Fruit fly (Drosophila melanogaster) whole organism, adult: ENCODE data around the gene CG17738.

Experiments
- CG11617 ChIP-seq: fragments of 200-800 bp; sonication (Bioruptor generic); optimal IDR thresholded peaks from 2 replicates; lab custom pipeline; 2017; ENCODE audit warnings: mild to moderate bottlenecking, missing biosample characterization, missing genetic modification reagents, missing genetic modification characterization
- CG12768 ChIP-seq: fragments of 200-800 bp; sonication (Bioruptor generic); optimal IDR thresholded peaks from 2 replicates; lab custom pipeline; 2017; ENCODE audit warnings: missing biosample characterization, missing genetic modification characterization, mild to moderate bottlenecking, moderate library complexity, missing genetic modification reagents
- CG14711 ChIP-seq: fragments of 200-800 bp; sonication (Bioruptor generic); optimal IDR thresholded peaks from 2 replicates; lab custom pipeline; 2018; ENCODE audit warnings: missing biosample characterization, mild to moderate bottlenecking, missing genetic modification characterization, moderate library complexity
- CG1620 ChIP-seq: fragments of 200-800 bp; sonication (Bioruptor generic); optimal IDR thresholded peaks from 2 replicates; lab custom pipeline; 2016; ENCODE audit warnings: missing biosample characterization, missing genetic modification characterization
- CG33017 ChIP-seq: fragments of 200-800 bp; sonication (Bioruptor generic); optimal IDR thresholded peaks from 2 replicates; lab custom pipeline; 2018; ENCODE audit warnings: missing biosample characterization, mild to moderate bottlenecking, missing genetic modification characterization, moderate library complexity
- CG5204 ChIP-seq: fragments of 200-800 bp; sonication (Bioruptor generic); optimal IDR thresholded peaks from 2 replicates; lab custom pipeline; 2016; ENCODE audit warnings: missing biosample characterization, missing genetic modification characterization
- CG7045 ChIP-seq: fragments of 200-800 bp; sonication (Bioruptor generic); optimal IDR thresholded peaks from 2 replicates; lab custom pipeline; 2017; ENCODE audit warnings: missing biosample characterization, mild to moderate bottlenecking, missing genetic modification characterization
- CG7101 ChIP-seq: fragments of 200-800 bp; sonication (Bioruptor generic); optimal IDR thresholded peaks from 2 replicates; lab custom pipeline; 2018; ENCODE audit warnings: missing biosample characterization, mild to moderate bottlenecking, missing genetic modification characterization, moderate library complexity
- Clk ChIP-seq: fragments of 200-800 bp; sonication (Bioruptor generic); optimal IDR thresholded peaks from 2 replicates; lab custom pipeline; 2017; ENCODE audit warnings: missing biosample characterization, missing genetic modification characterization
- Crg-1 ChIP-seq: fragments of 200-800 bp; sonication (Bioruptor generic); optimal IDR thresholded peaks from 2 replicates; lab custom pipeline; 2016; ENCODE audit warnings: missing biosample characterization, missing genetic modification characterization
- Hr96 ChIP-seq: fragments of 200-800 bp; sonication (Bioruptor generic); optimal IDR thresholded peaks from 2 replicates; lab custom pipeline; 2016; ENCODE audit warnings: missing biosample characterization, missing genetic modification characterization
- Mnt ChIP-seq: fragments of 200-800 bp; sonication (Bioruptor generic); optimal IDR thresholded peaks from 2 replicates; lab custom pipeline; 2016; ENCODE audit warnings: missing biosample characterization, mild to moderate bottlenecking, missing genetic modification characterization
- bab1 ChIP-seq: fragments of 200-800 bp; sonication (Bioruptor generic); optimal IDR thresholded peaks from 3 replicates; lab custom pipeline; 2019; ENCODE audit warnings: missing biosample characterization, mild to moderate bottlenecking, missing genetic modification characterization, moderate library complexity
- cic ChIP-seq: fragments of 200-800 bp; sonication (Bioruptor generic); optimal IDR thresholded peaks from 2 replicates; lab custom pipeline; 2017; ENCODE audit warnings: missing biosample characterization, mild to moderate bottlenecking, missing genetic modification characterization, moderate library complexity
- cnc ChIP-seq, 2 experiments: fragments of >200 bp; optimal IDR thresholded peaks; 2 replicates each; lab custom pipeline; 2017
- kay ChIP-seq: fragments of 200-800 bp; sonication (Bioruptor generic); peaks from one replicate; lab custom pipeline; 2016; ENCODE audit warnings: missing biosample characterization, missing genetic modification characterization, borderline replicate concordance
- ovo ChIP-seq: fragments of 200-800 bp; sonication (Bioruptor generic); optimal IDR thresholded peaks from 2 replicates; lab custom pipeline; 2016; ENCODE audit warnings: missing biosample characterization, missing genetic modification characterization
- pad ChIP-seq: fragments of 200-800 bp; sonication (Bioruptor generic); optimal IDR thresholded peaks from 3 replicates; lab custom pipeline; 2017; ENCODE audit warnings: missing biosample characterization, missing genetic modification characterization, mild to moderate bottlenecking, moderate library complexity, missing genetic modification reagents
- tj ChIP-seq: fragments of 200-800 bp; sonication (Bioruptor generic); optimal IDR thresholded peaks from 3 replicates; lab custom pipeline; 2017; ENCODE audit warnings: missing biosample characterization, mild to moderate bottlenecking, missing genetic modification characterization, moderate library complexity
- toe ChIP-seq: fragments of 200-800 bp; sonication (Bioruptor generic); optimal IDR thresholded peaks from 2 replicates; lab custom pipeline; 2016; ENCODE audit warnings: missing biosample characterization, missing genetic modification characterization

CG17738 gene

DNA sequence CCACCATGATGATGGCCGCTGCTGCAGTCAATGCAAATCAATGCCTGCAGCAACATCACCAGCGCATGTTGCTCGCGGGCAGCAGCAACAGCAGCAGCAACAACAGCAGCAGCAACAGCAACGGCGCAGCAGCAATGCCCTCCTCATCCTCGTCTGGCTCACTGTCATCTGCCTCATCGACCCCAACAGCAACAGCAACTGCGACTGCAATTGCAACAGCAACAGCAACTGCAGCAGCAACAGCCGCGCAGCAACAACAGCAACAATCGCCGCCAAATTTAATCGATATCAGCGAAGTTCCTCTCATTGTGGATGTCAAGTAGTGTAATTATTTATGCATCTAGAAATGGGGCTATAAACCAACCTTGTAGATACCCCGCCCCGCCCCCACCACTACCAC is 30.8 kb downstream of the CG17738 start:
- no peak for TF ChIP-seq CG33017 (tag; lab: Kevin White, UChicago)
- TF ChIP-seq CG11617, result no peak
- no peak for TF ChIP-seq Hr96 (GFP tag; lab: Kevin White, UChicago)
- TF ChIP-seq CG7045 (GFP tag; lab: Kevin White, UChicago), result no peak
- no peak for TF ChIP-seq pad
- no peak for TF ChIP-seq toe (GFP tag; lab: Kevin White, UChicago)
- TF ChIP-seq CG1620, result no peak
- no peak for TF ChIP-seq Clk (GFP tag; lab: Kevin White, UChicago)
- no peak for TF ChIP-seq CG7101 (tag; lab: Kevin White, UChicago)
- no peak for TF ChIP-seq cic
- no peak for TF ChIP-seq bab1 (GFP tag; lab: Kevin White, UChicago)
- no peak for TF ChIP-seq tj (GFP tag; lab: Kevin White, UChicago)
- TF ChIP-seq Mnt (GFP tag; lab: Kevin White, UChicago), result no peak
- TF ChIP-seq Crg-1 (GFP tag; lab: Kevin White, UChicago), result no peak
- TF ChIP-seq cnc (optimal IDR thresholded peaks at IDR 0.05; lab: Kevin White, UChicago), result no peak
- no peak for TF ChIP-seq CG14711 (tag; lab: Kevin White, UChicago)
- no peak for TF ChIP-seq CG5204 (GFP tag; lab: Kevin White, UChicago)
- TF ChIP-seq ovo (GFP tag; lab: Kevin White, UChicago), result no peak

DNA sequence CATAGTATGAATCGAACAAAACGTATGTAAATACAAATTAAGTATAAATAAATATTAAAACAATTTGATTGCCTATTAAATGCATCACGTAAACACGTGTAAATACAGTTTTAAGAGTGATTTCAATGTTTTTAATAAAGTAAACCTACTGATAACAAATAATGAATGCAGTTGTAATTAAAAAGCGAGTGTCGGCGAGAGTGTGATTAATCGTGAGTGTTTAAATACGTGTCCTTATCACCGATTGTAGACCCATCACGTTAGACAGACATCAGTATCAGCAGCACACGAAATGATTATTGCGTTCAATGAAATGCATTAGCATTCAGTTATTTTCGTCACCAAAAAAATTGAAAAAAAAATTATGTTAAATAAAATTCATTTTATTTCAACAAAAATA is 32.2 kb downstream of the CG17738 start:
- TF ChIP-seq kay (GFP tag; lab: Kevin White, UChicago), result peak; percentile 6
- no peak for TF ChIP-seq CG1620
- peak; percentile 71 for TF ChIP-seq cic
- TF ChIP-seq Mnt (GFP tag; lab: Kevin White, UChicago), result no peak
- no peak for TF ChIP-seq cnc (optimal IDR thresholded peaks at IDR 0.05; lab: Kevin White, UChicago)
- no peak for TF ChIP-seq bab1 (GFP tag; lab: Kevin White, UChicago)
- TF ChIP-seq CG14711 (tag; lab: Kevin White, UChicago), result no peak
- no peak for TF ChIP-seq ovo (GFP tag; lab: Kevin White, UChicago)
- TF ChIP-seq tj (GFP tag; lab: Kevin White, UChicago), result no peak
- no peak for TF ChIP-seq CG12768

DNA sequence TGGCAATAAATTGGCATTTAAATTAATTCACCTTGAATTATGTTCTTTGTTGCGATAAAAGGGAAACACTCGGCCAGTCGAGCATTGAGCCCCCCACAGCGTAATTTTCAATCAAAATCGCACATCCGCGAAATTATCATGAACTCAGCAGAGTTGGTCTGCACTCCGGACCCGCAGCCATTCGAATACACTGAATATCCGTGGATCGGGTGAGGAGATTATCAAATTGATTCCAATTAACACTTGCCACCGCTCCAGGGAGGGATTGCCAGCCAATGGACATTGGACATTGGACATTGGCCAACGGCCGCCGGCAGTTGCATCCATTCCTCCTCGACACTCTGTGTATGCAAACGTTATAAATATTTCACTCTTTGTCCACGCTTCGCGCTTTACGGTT is 36.9 kb downstream of the CG17738 start:
- no peak for TF ChIP-seq cnc (optimal IDR thresholded peaks at IDR 0.05; lab: Kevin White, UChicago)

DNA sequence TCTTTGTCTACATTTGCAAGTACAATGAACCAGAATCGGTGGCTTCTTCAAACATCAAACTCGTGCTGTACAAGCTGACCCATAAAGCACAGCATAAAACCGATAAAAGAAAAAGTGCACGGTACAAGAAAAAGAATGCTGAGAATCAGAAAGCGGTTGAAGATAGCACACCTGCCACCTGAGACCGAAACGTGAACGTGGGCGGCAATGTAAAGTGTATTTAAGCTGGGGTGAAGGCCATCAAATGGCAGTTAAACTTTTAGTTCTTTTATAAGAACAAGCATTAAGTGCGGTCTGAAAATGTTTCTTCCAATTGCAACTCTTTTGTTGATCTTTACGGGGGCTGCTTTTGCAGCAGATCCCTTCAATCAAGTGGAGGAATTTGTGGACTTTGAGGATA is 40.4 kb downstream of the CG17738 start, which contains the start of gene CG4066:
Gene CG4066, plus strand, starts transcription at position 301 of the 400 bp plus-strand sequence.
- TF ChIP-seq tj (GFP tag; lab: Kevin White, UChicago) (no peak), Crg-1 (GFP tag; lab: Kevin White, UChicago) (no peak), CG7101 (tag; lab: Kevin White, UChicago) (no peak), CG7045 (GFP tag; lab: Kevin White, UChicago) (no peak), CG33017 (tag; lab: Kevin White, UChicago) (no peak), CG1620 (no peak), CG11617 (no peak)

DNA sequence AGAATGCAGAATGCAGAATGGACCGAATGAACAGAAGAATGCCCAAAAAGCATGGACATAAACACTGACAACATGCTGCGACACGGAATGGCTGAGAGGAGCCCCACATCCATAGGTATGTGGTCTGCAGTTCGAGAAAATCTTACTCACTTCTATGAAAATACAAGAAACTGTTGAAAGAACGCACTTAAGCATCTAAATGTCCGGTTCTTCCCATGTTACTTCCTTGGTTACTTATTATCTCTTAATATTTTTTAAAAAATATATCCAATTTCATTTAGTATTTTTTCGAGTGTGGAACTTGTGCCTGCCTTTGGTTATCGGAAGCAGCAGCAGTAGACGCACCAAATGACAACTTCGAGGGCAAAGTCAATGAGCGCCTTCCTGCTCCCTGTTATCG is 43.5 kb downstream of the CG17738 start:
- TF ChIP-seq cnc (optimal IDR thresholded peaks at IDR 0.05; lab: Kevin White, UChicago) (no peak), ovo (GFP tag; lab: Kevin White, UChicago) (no peak), CG11617 (no peak), CG7101 (tag; lab: Kevin White, UChicago) (no peak), CG5204 (GFP tag; lab: Kevin White, UChicago) (no peak), cic (no peak), tj (GFP tag; lab: Kevin White, UChicago) (no peak)

DNA sequence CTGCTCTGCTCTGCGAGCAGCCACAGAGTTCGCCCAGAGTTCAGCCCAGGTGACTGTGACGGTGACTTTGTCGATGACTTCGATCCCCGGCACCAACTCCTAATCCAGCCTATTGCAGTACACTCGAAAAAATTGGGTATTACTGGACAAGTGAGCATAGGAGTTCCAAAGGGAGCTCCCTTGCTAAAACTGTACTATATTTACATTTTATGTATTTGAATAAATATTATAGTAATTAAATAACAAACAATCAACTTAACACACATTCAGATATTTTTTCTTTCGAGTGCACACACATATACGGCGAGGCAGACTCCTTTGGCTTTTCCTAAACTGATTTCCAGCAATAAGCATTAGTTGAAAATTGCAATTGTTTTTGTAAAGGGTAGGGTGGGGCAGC is 44.8 kb downstream of the CG17738 start:
- TF ChIP-seq toe (GFP tag; lab: Kevin White, UChicago), result no peak

DNA sequence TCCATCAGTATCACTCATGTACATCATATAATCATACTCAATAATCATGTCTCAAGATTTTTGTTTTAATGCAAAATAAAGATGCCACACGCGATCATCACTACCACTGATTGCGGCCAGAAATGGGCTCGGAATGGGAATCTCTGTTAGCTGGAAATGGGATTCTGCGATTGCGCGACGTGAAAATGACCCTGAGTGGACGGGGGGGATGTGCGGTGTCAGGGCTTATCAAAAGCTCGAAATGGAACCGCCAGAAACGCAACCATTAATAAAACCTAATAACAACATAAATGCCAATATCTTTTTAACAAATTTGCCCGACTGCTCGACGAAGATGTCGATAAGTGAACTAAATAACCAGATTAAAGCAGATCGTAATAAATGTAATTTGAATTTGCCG is 45.7 kb downstream of the CG17738 start:
- no peak for TF ChIP-seq CG7101 (tag; lab: Kevin White, UChicago)
- TF ChIP-seq CG14711 (tag; lab: Kevin White, UChicago), result no peak
- TF ChIP-seq Mnt (GFP tag; lab: Kevin White, UChicago), result no peak
- no peak for TF ChIP-seq cnc (optimal IDR thresholded peaks at IDR 0.05; lab: Kevin White, UChicago)
- TF ChIP-seq CG33017 (tag; lab: Kevin White, UChicago), result no peak
- no peak for TF ChIP-seq Crg-1 (GFP tag; lab: Kevin White, UChicago)
- TF ChIP-seq ovo (GFP tag; lab: Kevin White, UChicago), result no peak
- TF ChIP-seq CG7045 (GFP tag; lab: Kevin White, UChicago), result no peak
- no peak for TF ChIP-seq pad
- no peak for TF ChIP-seq CG12768
- TF ChIP-seq kay (GFP tag; lab: Kevin White, UChicago), result no peak
- no peak for TF ChIP-seq CG5204 (GFP tag; lab: Kevin White, UChicago)
- TF ChIP-seq Hr96 (GFP tag; lab: Kevin White, UChicago), result no peak
- no peak for TF ChIP-seq tj (GFP tag; lab: Kevin White, UChicago)
- TF ChIP-seq CG11617, result no peak
- TF ChIP-seq Clk (GFP tag; lab: Kevin White, UChicago), result no peak
